Fruit fly (Drosophila melanogaster) whole organism, embryonic: ENCODE data around the gene Nsun5.

Experiments
- Atf6 ChIP-seq: fragments of 200-800 bp; sonication (Bioruptor generic); IDR thresholded peaks from 2 replicates; pipeline ENCODE4 v1.3.6; 2022; ENCODE audit warnings: missing biosample characterization, missing genetic modification characterization
- BEAF-32 ChIP-seq: fragments of 200-800 bp; sonication (Bioruptor generic); optimal IDR thresholded peaks from 3 replicates; lab custom pipeline; 2017; ENCODE audit warnings: missing biosample characterization, missing genetic modification characterization, mild to moderate bottlenecking, moderate library complexity, missing genetic modification reagents
- Bgb ChIP-seq: fragments of 200-800 bp; sonication (Bioruptor generic); IDR thresholded peaks from 2 replicates; pipeline ENCODE4 v1.3.6; 2022; ENCODE audit warnings: missing biosample characterization, missing genetic modification characterization; ENCODE audit not compliant: partially characterized antibody
- CG10267 ChIP-seq: fragments of 200-800 bp; sonication (Bioruptor generic); optimal IDR thresholded peaks from 2 replicates; lab custom pipeline; 2018; ENCODE audit warnings: missing biosample characterization, mild to moderate bottlenecking, missing genetic modification characterization, moderate library complexity
- CG11247 ChIP-seq: fragments of 200-800 bp; sonication (Bioruptor generic); IDR thresholded peaks from 2 replicates; pipeline ENCODE4 v1.3.6; 2022; ENCODE audit warnings: missing biosample characterization, missing genetic modification characterization
- CG11398 ChIP-seq: fragments of 200-800 bp; sonication (Bioruptor generic); optimal IDR thresholded peaks from 2 replicates; lab custom pipeline; 2016; ENCODE audit warnings: missing biosample characterization, missing genetic modification characterization
- CG13624 ChIP-seq: fragments of 200-800 bp; sonication (Bioruptor generic); optimal IDR thresholded peaks from 2 replicates; lab custom pipeline; 2016; ENCODE audit warnings: missing biosample characterization, missing genetic modification characterization
- CG14441 ChIP-seq: fragments of 200-800 bp; sonication (Bioruptor generic); IDR thresholded peaks from 2 replicates; pipeline ENCODE4 v1.3.6; 2022; ENCODE audit warnings: missing biosample characterization, missing genetic modification characterization
- CG14965 ChIP-seq: fragments of 200-800 bp; sonication (Bioruptor generic); optimal IDR thresholded peaks from 2 replicates; lab custom pipeline; 2016; ENCODE audit warnings: missing biosample characterization, missing genetic modification characterization, borderline replicate concordance
- CG17829 ChIP-seq: fragments of 200-800 bp; optimal IDR thresholded peaks from 2 replicates; lab custom pipeline; 2019; ENCODE audit warnings: missing biosample characterization, mild to moderate bottlenecking, missing genetic modification characterization, moderate library complexity
- CG1832 ChIP-seq: fragments of 200-800 bp; sonication (Bioruptor generic); optimal IDR thresholded peaks from 2 replicates; lab custom pipeline; 2017; ENCODE audit warnings: missing biosample characterization, mild to moderate bottlenecking, missing genetic modification characterization, inconsistent platforms
- CG18764 ChIP-seq: fragments of 200-800 bp; sonication (Bioruptor generic); optimal IDR thresholded peaks from 3 replicates; lab custom pipeline; 2016; ENCODE audit warnings: missing biosample characterization, missing genetic modification characterization
- CG30020 ChIP-seq: fragments of 200-800 bp; optimal IDR thresholded peaks from 2 replicates; lab custom pipeline; 2019; ENCODE audit warnings: missing biosample characterization, mild to moderate bottlenecking, missing genetic modification characterization, moderate library complexity
- CG7839 ChIP-seq: fragments of 200-800 bp; sonication (Bioruptor generic); optimal IDR thresholded peaks from 3 replicates; lab custom pipeline; 2018; ENCODE audit warnings: missing biosample characterization, mild to moderate bottlenecking, missing genetic modification characterization, moderate library complexity
- CG9797 ChIP-seq: fragments of 200-800 bp; sonication (Bioruptor generic); optimal IDR thresholded peaks from 3 replicates; lab custom pipeline; 2018; ENCODE audit warnings: missing biosample characterization, mild to moderate bottlenecking, missing genetic modification characterization
- CkIIα-i1 ChIP-seq: fragments of 200-800 bp; sonication (Bioruptor generic); IDR thresholded peaks from 2 replicates; pipeline ENCODE4 v1.3.6; 2022; ENCODE audit warnings: missing biosample characterization, missing genetic modification characterization
- D19A ChIP-seq: fragments of 200-800 bp; optimal IDR thresholded peaks from 3 replicates; lab custom pipeline; 2019; ENCODE audit warnings: missing biosample characterization, mild to moderate bottlenecking, missing genetic modification characterization, moderate library complexity
- Dbx ChIP-seq: fragments of 200-800 bp; sonication (Bioruptor generic); IDR thresholded peaks from 3 replicates; pipeline ENCODE4 v1.3.6; 2022; ENCODE audit warnings: missing biosample characterization, missing genetic modification characterization
- Deaf1 ChIP-seq: fragments of 200-800 bp; optimal IDR thresholded peaks from 3 replicates; lab custom pipeline; 2019; ENCODE audit warnings: missing biosample characterization, mild to moderate bottlenecking, missing genetic modification characterization, moderate library complexity
- Dek ChIP-seq: fragments of 200-800 bp; sonication (Bioruptor generic); optimal IDR thresholded peaks from 3 replicates; lab custom pipeline; 2019; ENCODE audit warnings: missing biosample characterization, mild to moderate bottlenecking, missing genetic modification characterization, moderate library complexity
- Dfd ChIP-seq, 2 experiments: fragments of >200 bp; optimal IDR thresholded peaks; 2 replicates each; lab custom pipeline; 2017; ENCODE audit warnings: missing biosample characterization in 2 of 2, missing genetic modification characterization in 2 of 2
- Hr39 ChIP-seq: fragments of >200 bp; optimal IDR thresholded peaks from 2 replicates; lab custom pipeline; 2017
- Myb ChIP-seq: fragments of 200-800 bp; sonication (Bioruptor generic); optimal IDR thresholded peaks from 2 replicates; lab custom pipeline; 2016; ENCODE audit warnings: missing biosample characterization, missing genetic modification characterization
- Oaz ChIP-seq: fragments of 200-800 bp; sonication (Bioruptor generic); IDR thresholded peaks from 2 replicates; pipeline ENCODE4 v1.3.6; 2022; ENCODE audit warnings: missing biosample characterization, missing genetic modification characterization
- Opbp ChIP-seq: fragments of 200-800 bp; sonication (Bioruptor generic); IDR thresholded peaks from 3 replicates; pipeline ENCODE4 v1.3.6; 2022; ENCODE audit warnings: missing biosample characterization, missing genetic modification characterization; ENCODE audit not compliant: partially characterized antibody
- Spps ChIP-seq: fragments of 200-800 bp; sonication (Bioruptor generic); optimal IDR thresholded peaks from 2 replicates; lab custom pipeline; 2018; ENCODE audit warnings: missing biosample characterization, mild to moderate bottlenecking, missing genetic modification characterization
- Sry-β ChIP-seq: fragments of 200-800 bp; sonication (Bioruptor generic); optimal IDR thresholded peaks from 2 replicates; lab custom pipeline; 2018; ENCODE audit warnings: missing biosample characterization, mild to moderate bottlenecking, missing genetic modification characterization, moderate library complexity
- al ChIP-seq: fragments of 200-800 bp; sonication (Bioruptor generic); IDR thresholded peaks from 2 replicates; pipeline ENCODE4 v1.3.6; 2022; ENCODE audit warnings: missing biosample characterization, missing genetic modification characterization
- ap ChIP-seq: fragments of 200-800 bp; sonication (Bioruptor generic); IDR thresholded peaks from 2 replicates; pipeline ENCODE4 v1.3.6; 2022; ENCODE audit warnings: missing biosample characterization, missing genetic modification characterization
- bsh ChIP-seq, 2 experiments: fragments of 200-800 bp; sonication (Bioruptor generic); optimal IDR thresholded peaks; 2 replicates each; lab custom pipeline; 2017 to 2018; ENCODE audit warnings: mild to moderate bottlenecking in 2 of 2, missing biosample characterization in 2 of 2, missing genetic modification characterization in 2 of 2, moderate library complexity in 1 of 2
- btn ChIP-seq: fragments of 200-800 bp; sonication (Bioruptor generic); optimal IDR thresholded peaks from 2 replicates; lab custom pipeline; 2016; ENCODE audit warnings: missing biosample characterization, missing genetic modification characterization
- chinmo ChIP-seq: fragments of 200-800 bp; sonication (Bioruptor generic); IDR thresholded peaks from 4 replicates; pipeline ENCODE4 v1.3.6; 2022; ENCODE audit warnings: missing biosample characterization, missing genetic modification characterization; ENCODE audit not compliant: partially characterized antibody
- ems ChIP-seq: fragments of 200-800 bp; sonication (Bioruptor generic); optimal IDR thresholded peaks from 3 replicates; lab custom pipeline; 2016; ENCODE audit warnings: missing biosample characterization, missing genetic modification characterization
- h ChIP-seq: fragments of >200 bp; optimal IDR thresholded peaks from 2 replicates; lab custom pipeline; 2017
- hkb ChIP-seq, 2 experiments: fragments of 200-800 bp in 1 of 2; fragments of >200 bp in 1 of 2; sonication (Bioruptor generic) in 1 of 2; IDR thresholded peaks in 1 of 2; optimal IDR thresholded peaks in 1 of 2; 2 replicates each; pipeline versions ENCODE4 v1.3.6 to Lab custom; 2017 to 2022; ENCODE audit warnings: missing biosample characterization in 1 of 2, missing genetic modification characterization in 1 of 2
- ind ChIP-seq: fragments of 200-800 bp; sonication (Bioruptor generic); optimal IDR thresholded peaks from 3 replicates; lab custom pipeline; 2016; ENCODE audit warnings: missing biosample characterization, missing genetic modification characterization
- kah ChIP-seq: fragments of 200-800 bp; sonication (Bioruptor generic); optimal IDR thresholded peaks from 2 replicates; lab custom pipeline; 2018; ENCODE audit warnings: missing biosample characterization, mild to moderate bottlenecking, missing genetic modification characterization
- lola ChIP-seq, 3 experiments: fragments of >200 bp in 2 of 3; fragments of 200-800 bp in 1 of 3; sonication (Bioruptor generic) in 1 of 3; optimal IDR thresholded peaks; 2 replicates each; lab custom pipeline; 2017 to 2019; ENCODE audit warnings: missing biosample characterization in 3 of 3, missing genetic modification characterization in 3 of 3, mild to moderate bottlenecking in 1 of 3, moderate library complexity in 1 of 3
- nmo ChIP-seq: fragments of 200-800 bp; sonication (Bioruptor generic); optimal IDR thresholded peaks from 2 replicates; lab custom pipeline; 2018; ENCODE audit warnings: missing biosample characterization, mild to moderate bottlenecking, missing genetic modification characterization, moderate library complexity
- oc ChIP-seq: fragments of 200-800 bp; sonication (Bioruptor generic); optimal IDR thresholded peaks from 2 replicates; lab custom pipeline; 2018; ENCODE audit warnings: missing biosample characterization, mild to moderate bottlenecking, missing genetic modification characterization, moderate library complexity
- pb ChIP-seq: fragments of 200-800 bp; sonication (Bioruptor generic); optimal IDR thresholded peaks from 3 replicates; lab custom pipeline; 2016; ENCODE audit warnings: missing biosample characterization, missing genetic modification characterization
- pnt ChIP-seq: fragments of 200-800 bp; sonication (Bioruptor generic); optimal IDR thresholded peaks from 3 replicates; lab custom pipeline; 2016; ENCODE audit warnings: missing biosample characterization, missing genetic modification characterization
- pzg ChIP-seq: fragments of 200-800 bp; sonication (Bioruptor generic); optimal IDR thresholded peaks from 3 replicates; lab custom pipeline; 2018; ENCODE audit warnings: missing biosample characterization, mild to moderate bottlenecking, missing genetic modification characterization, moderate library complexity
- sens ChIP-seq: fragments of 200-800 bp; sonication (Bioruptor generic); peaks from one replicate; lab custom pipeline; 2016; ENCODE audit warnings: missing biosample characterization, missing genetic modification characterization
- sna ChIP-seq: fragments of 200-800 bp; sonication (Bioruptor generic); IDR thresholded peaks from 2 replicates; pipeline ENCODE4 v1.3.6; 2022; ENCODE audit warnings: missing biosample characterization, missing genetic modification characterization; ENCODE audit not compliant: partially characterized antibody
- tap ChIP-seq: fragments of 200-800 bp; optimal IDR thresholded peaks from 3 replicates; lab custom pipeline; 2019; ENCODE audit warnings: missing biosample characterization, mild to moderate bottlenecking, missing genetic modification characterization, moderate library complexity
- ttk ChIP-seq: fragments of 200-800 bp; sonication (Bioruptor generic); IDR thresholded peaks from 2 replicates; pipeline ENCODE4 v2.1.2; 2022; ENCODE audit warnings: missing biosample characterization, missing genetic modification characterization
- unc-4 ChIP-seq: fragments of 200-800 bp; sonication (Bioruptor generic); IDR thresholded peaks from 2 replicates; pipeline ENCODE4 v1.3.6; 2022; ENCODE audit warnings: missing biosample characterization, missing genetic modification characterization; ENCODE audit not compliant: partially characterized antibody
- vnd ChIP-seq: fragments of 200-800 bp; sonication (Bioruptor generic); IDR thresholded peaks from 3 replicates; pipeline ENCODE4 v1.3.6; 2022; ENCODE audit warnings: missing biosample characterization, missing genetic modification characterization; ENCODE audit not compliant: partially characterized antibody

The Nsun5 gene

DNA sequence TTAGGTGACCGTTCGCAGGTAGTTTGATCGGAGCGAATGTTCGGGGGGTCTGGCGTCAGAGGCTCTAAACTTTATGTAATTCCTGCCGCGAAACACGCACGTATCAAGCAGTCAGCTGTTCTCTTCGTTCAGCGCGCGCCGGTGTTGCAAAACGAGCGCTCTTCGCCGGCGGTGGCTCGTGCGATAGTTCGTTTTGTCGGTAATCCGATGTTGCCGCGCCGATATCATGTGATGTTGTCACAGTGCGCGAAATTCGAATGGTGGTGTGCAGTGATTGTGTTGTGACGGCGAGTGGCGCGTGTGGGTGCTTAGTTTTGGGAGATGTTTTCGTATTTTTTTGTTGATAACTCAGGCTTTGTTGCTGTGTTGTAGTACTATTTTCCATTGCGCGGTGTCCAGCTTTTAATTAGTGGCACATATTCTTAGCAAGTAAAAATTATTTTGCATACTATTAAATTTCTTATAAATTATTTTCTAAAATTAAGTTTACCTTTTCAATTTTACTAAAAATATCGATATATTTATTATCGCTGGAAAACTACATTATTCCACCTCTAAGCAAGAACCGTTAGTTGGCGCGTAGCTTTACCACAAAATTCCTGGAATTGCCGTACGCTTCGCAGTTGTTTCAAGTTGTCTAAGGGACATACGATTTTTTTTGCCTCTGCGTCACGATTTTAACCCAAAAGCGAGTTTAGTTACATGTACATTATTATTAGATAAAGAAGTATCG lies 5.3 kb downstream of the Nsun5 start, which contains the start of gene nanos (continued):
- peak; percentile 98 for TF ChIP-seq vnd
- peak; percentile 58 for TF ChIP-seq al (GFP tag; lab: Robert Waterston, UW)
- TF ChIP-seq CG14441 (GFP tag; lab: Robert Waterston, UW): peak; percentile 64
- peak; percentile 46 for TF ChIP-seq CG30020 (tag; lab: Kevin White, UChicago)
- peak; percentile 23 for TF ChIP-seq CG18764 (GFP tag; lab: Kevin White, UChicago)
- no peak for TF ChIP-seq kah (GFP tag; lab: Kevin White, UChicago)
- TF ChIP-seq CG11247: peak; percentile 56
- no peak for TF ChIP-seq Oaz (GFP tag; lab: Robert Waterston, UW)
- TF ChIP-seq CG7839 (tag; lab: Kevin White, UChicago): peak; percentile 46
- TF ChIP-seq pnt (GFP tag; lab: Kevin White, UChicago): peak; percentile 41
- TF ChIP-seq Dbx (GFP tag; lab: Robert Waterston, UW): peak; percentile 90
- peak; percentile 31 for TF ChIP-seq ems
- TF ChIP-seq CG1832 (GFP tag; lab: Kevin White, UChicago): no peak
- peak; percentile 66 for TF ChIP-seq oc (tag; lab: Kevin White, UChicago)
- TF ChIP-seq nmo: peak; percentile 63
- peak; percentile 97 for TF ChIP-seq chinmo
- TF ChIP-seq bsh (GFP tag; optimal IDR thresholded peaks at IDR 0.05; lab: Kevin White, UChicago): peak in 1 of 2 experiments; percentile 2
- TF ChIP-seq h (lab: Kevin White, UChicago): no peak
- TF ChIP-seq ind (GFP tag; lab: Kevin White, UChicago): peak; percentile 64
- peak; percentile 100 for TF ChIP-seq Bgb (GFP tag; lab: Robert Waterston, UW)
- TF ChIP-seq BEAF-32 (GFP tag; lab: Kevin White, UChicago): peak; percentile 100
- no peak for TF ChIP-seq Hr39 (lab: Kevin White, UChicago)
- TF ChIP-seq Atf6 (GFP tag; lab: Robert Waterston, UW): peak; percentile 58; the same call in 1 of the 2 replicates
- peak; percentile 77 for TF ChIP-seq CG13624
- no peak for TF ChIP-seq Spps
- TF ChIP-seq Dfd (GFP tag; optimal IDR thresholded peaks at IDR 0.05; lab: Kevin White, UChicago): no peak
- peak; percentile 86 for TF ChIP-seq Myb (GFP tag; lab: Kevin White, UChicago)
- peak; percentile 56 for TF ChIP-seq pb (GFP tag; lab: Kevin White, UChicago)
- TF ChIP-seq btn: no peak
- TF ChIP-seq Sry-β (GFP tag; lab: Kevin White, UChicago): no peak
- peak; percentile 15 for TF ChIP-seq Deaf1 (tag; lab: Kevin White, UChicago)
- TF ChIP-seq ttk: no peak
- peak; percentile 11 for TF ChIP-seq tap (tag; lab: Kevin White, UChicago)
- peak; percentile 98 for TF ChIP-seq sna
- no peak for TF ChIP-seq CkIIα-i1 (GFP tag; lab: Robert Waterston, UW)
- TF ChIP-seq lola (GFP tag; optimal IDR thresholded peaks at IDR 0.05; lab: Kevin White, UChicago): peak in 1 of 3 experiments; percentile 29
- peak; percentile 66 for TF ChIP-seq CG11398 (GFP tag; lab: Kevin White, UChicago)
- no peak for TF ChIP-seq CG14965 (GFP tag; lab: Kevin White, UChicago)
- peak; percentile 99 for TF ChIP-seq Opbp (GFP tag; lab: Robert Waterston, UW)
- peak; percentile 98 for TF ChIP-seq CG10267 (tag; lab: Kevin White, UChicago)
- TF ChIP-seq Dek: peak; percentile 61
- peak; percentile 28 for TF ChIP-seq CG17829 (tag; lab: Kevin White, UChicago)
- TF ChIP-seq unc-4: peak; percentile 98
- TF ChIP-seq ap (GFP tag; lab: Robert Waterston, UW): 0 out of 2 replicates have a peak, but pooled peaks have one; percentile 7
- peak; percentile 58 for TF ChIP-seq CG9797 (GFP tag; lab: Kevin White, UChicago)
- TF ChIP-seq sens (GFP tag; lab: Kevin White, UChicago): peak; percentile 71
- TF ChIP-seq hkb (optimal IDR thresholded peaks at IDR 0.05; lab: Kevin White, UChicago): no peak
- TF ChIP-seq hkb (GFP tag; IDR thresholded peaks at IDR 0.05; lab: Robert Waterston, UW): peak; percentile 51
- peak; percentile 99 for TF ChIP-seq pzg (GFP tag; lab: Kevin White, UChicago)
- TF ChIP-seq D19A (tag; lab: Kevin White, UChicago): no peak
